Fruit fly (Drosophila melanogaster) whole organism, embryonic: ENCODE data around the gene Sec20.

Source experiments
- CG18599 ChIP-seq: fragments of 200-800 bp; sonication (Bioruptor generic); optimal IDR thresholded peaks from 3 replicates; lab custom pipeline; 2017; ENCODE audit warnings: missing biosample characterization, missing genetic modification characterization, mild to moderate bottlenecking, moderate library complexity, missing genetic modification reagents
- ro ChIP-seq: fragments of 200-800 bp; sonication (Bioruptor generic); IDR thresholded peaks from 2 replicates; pipeline ENCODE4 v1.3.6; 2022; ENCODE audit warnings: missing biosample characterization, missing genetic modification characterization

DNA sequence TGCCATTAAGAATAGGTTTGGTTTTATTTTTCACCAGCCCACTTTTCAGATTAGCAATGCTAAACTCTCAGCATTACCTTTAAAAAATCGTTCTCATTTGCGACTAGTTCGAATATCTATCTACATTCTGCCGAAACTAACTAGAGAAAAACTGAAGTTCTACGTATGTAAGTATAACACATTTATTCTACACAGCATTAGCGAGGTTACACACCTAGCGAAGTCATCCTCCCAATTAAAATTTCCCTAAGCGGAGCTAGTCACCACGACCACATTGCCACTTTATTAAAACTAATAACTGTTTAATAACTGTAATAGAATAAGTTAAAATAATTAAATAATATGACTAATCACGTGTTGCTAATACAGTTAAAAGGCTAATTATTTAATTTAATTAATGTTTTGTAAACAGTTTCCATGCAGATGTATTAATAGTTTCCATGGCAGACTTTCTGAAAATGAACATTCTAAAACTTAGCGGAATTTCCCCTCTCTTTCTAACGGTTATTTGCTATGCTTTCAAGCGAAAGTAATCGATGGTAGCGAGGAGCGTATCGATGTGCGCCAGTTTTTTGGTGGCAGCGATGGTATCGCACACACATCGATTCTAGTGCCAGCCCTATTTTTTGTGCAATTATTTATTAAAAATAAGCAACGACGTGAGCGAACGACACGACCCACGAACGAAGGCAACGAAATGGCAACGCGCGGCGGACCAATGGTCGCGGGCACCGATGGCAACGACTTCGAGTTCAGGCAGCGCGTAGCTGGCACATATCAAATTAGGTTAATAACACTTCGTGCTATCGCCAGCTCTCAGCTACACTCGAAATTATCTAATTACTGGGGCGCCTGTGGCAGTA, 45.4 kb downstream of the Sec20 start, which contains the start of gene jagn:
- no peak for TF ChIP-seq ro (GFP tag; lab: Robert Waterston, UW)
- TF ChIP-seq CG18599 (GFP tag; lab: Kevin White, UChicago), result peak; percentile 2
